Fruit fly (Drosophila melanogaster) whole organism, embryonic: ENCODE measurements around the gene crq.

Experiments used
- Asciz ChIP-seq: fragments of 200-800 bp; sonication (Bioruptor generic); optimal IDR thresholded peaks from 2 replicates; lab custom pipeline; 2017; ENCODE audit warnings: missing biosample characterization, mild to moderate bottlenecking, missing genetic modification characterization, missing genetic modification reagents
- CG10431 ChIP-seq: fragments of 200-800 bp; sonication (Bioruptor generic); optimal IDR thresholded peaks from 3 replicates; lab custom pipeline; 2018; ENCODE audit warnings: missing biosample characterization, mild to moderate bottlenecking, missing genetic modification characterization
- CG10565 ChIP-seq: fragments of 200-800 bp; sonication (Bioruptor generic); optimal IDR thresholded peaks from 3 replicates; lab custom pipeline; 2016; ENCODE audit warnings: missing biosample characterization, mild to moderate bottlenecking, missing genetic modification characterization
- CG14014 ChIP-seq: fragments of 200-800 bp; sonication (Bioruptor generic); IDR thresholded peaks from 2 replicates; pipeline ENCODE4 v1.3.6; 2022; ENCODE audit warnings: missing biosample characterization, missing genetic modification characterization
- CG14710 ChIP-seq: fragments of 200-800 bp; sonication (Bioruptor generic); optimal IDR thresholded peaks from 3 replicates; lab custom pipeline; 2019; ENCODE audit warnings: missing biosample characterization, mild to moderate bottlenecking, missing genetic modification characterization, moderate library complexity
- CG17912 ChIP-seq: fragments of 200-800 bp; sonication (Bioruptor generic); optimal IDR thresholded peaks from 2 replicates; lab custom pipeline; 2018; ENCODE audit warnings: missing biosample characterization, mild to moderate bottlenecking, missing genetic modification characterization
- CG34224 ChIP-seq: fragments of 200-800 bp; sonication (Bioruptor generic); IDR thresholded peaks from 3 replicates; pipeline ENCODE4 v1.3.6; 2022; ENCODE audit warnings: missing biosample characterization, missing genetic modification characterization; ENCODE audit not compliant: partially characterized antibody
- CG5953 ChIP-seq: fragments of 200-800 bp; sonication (Bioruptor generic); IDR thresholded peaks from 2 replicates; pipeline ENCODE4 v1.3.6; 2022; ENCODE audit warnings: missing biosample characterization, missing genetic modification characterization
- CG6689 ChIP-seq: fragments of 200-800 bp; sonication (Bioruptor generic); IDR thresholded peaks from 2 replicates; pipeline ENCODE4 v1.3.6; 2022; ENCODE audit warnings: missing biosample characterization, missing genetic modification characterization
- CG7271 ChIP-seq: fragments of 200-800 bp; sonication (Bioruptor generic); optimal IDR thresholded peaks from 2 replicates; lab custom pipeline; 2018; ENCODE audit warnings: missing biosample characterization, mild to moderate bottlenecking, missing genetic modification characterization, moderate library complexity
- CG7357 ChIP-seq: fragments of 200-800 bp; sonication (Bioruptor generic); IDR thresholded peaks from 3 replicates; pipeline ENCODE4 v1.3.6; 2022; ENCODE audit warnings: missing biosample characterization, missing genetic modification characterization
- CG8290 ChIP-seq, 3 experiments: fragments of 200-800 bp; sonication (Bioruptor generic); optimal IDR thresholded peaks; 2 replicates each; lab custom pipeline; 2016 to 2019; ENCODE audit warnings: missing biosample characterization in 3 of 3, missing genetic modification characterization in 3 of 3, mild to moderate bottlenecking in 2 of 3, moderate library complexity in 1 of 3
- CG8944 ChIP-seq: fragments of 200-800 bp; sonication (Bioruptor generic); optimal IDR thresholded peaks from 3 replicates; lab custom pipeline; 2016; ENCODE audit warnings: missing biosample characterization, missing genetic modification characterization
- Dip3 ChIP-seq: fragments of 200-800 bp; sonication (Bioruptor generic); optimal IDR thresholded peaks from 3 replicates; lab custom pipeline; 2016; ENCODE audit warnings: missing biosample characterization, missing genetic modification characterization
- Doc2 ChIP-seq: fragments of 200-800 bp; sonication (Bioruptor generic); IDR thresholded peaks from 2 replicates; pipeline ENCODE4 v1.3.6; 2022; ENCODE audit warnings: missing biosample characterization, missing genetic modification characterization
- Drgx ChIP-seq: fragments of 200-800 bp; sonication (Bioruptor generic); IDR thresholded peaks from 2 replicates; pipeline ENCODE4 v1.3.6; 2022; ENCODE audit warnings: missing biosample characterization, missing genetic modification characterization
- E2f1 ChIP-seq: fragments of 200-800 bp; sonication (Bioruptor generic); IDR thresholded peaks from 2 replicates; pipeline ENCODE4 v1.3.6; 2022; ENCODE audit warnings: missing biosample characterization, missing genetic modification characterization
- Eip74EF ChIP-seq, 2 experiments: fragments of 200-800 bp in 1 of 2; fragments of >200 bp in 1 of 2; sonication (Bioruptor generic) in 1 of 2; optimal IDR thresholded peaks; 2 replicates each; lab custom pipeline; 2017 to 2019; ENCODE audit warnings: missing biosample characterization in 2 of 2, missing genetic modification characterization in 2 of 2, mild to moderate bottlenecking in 1 of 2, moderate library complexity in 1 of 2
- HLH4C ChIP-seq: fragments of 200-800 bp; sonication (Bioruptor generic); IDR thresholded peaks from 3 replicates; pipeline ENCODE4 v1.3.6; 2022; ENCODE audit warnings: missing biosample characterization, missing genetic modification characterization; ENCODE audit not compliant: partially characterized antibody
- HLHmδ ChIP-seq: fragments of 200-800 bp; sonication (Bioruptor generic); optimal IDR thresholded peaks from 2 replicates; lab custom pipeline; 2018; ENCODE audit warnings: missing biosample characterization, mild to moderate bottlenecking, missing genetic modification characterization, moderate library complexity
- Neu2 ChIP-seq: fragments of 200-800 bp; sonication (Bioruptor generic); optimal IDR thresholded peaks from 3 replicates; lab custom pipeline; 2016; ENCODE audit warnings: missing biosample characterization, missing genetic modification characterization, borderline replicate concordance
- Poxn ChIP-seq: fragments of 200-800 bp; sonication (Bioruptor generic); IDR thresholded peaks from 2 replicates; pipeline ENCODE4 v1.3.6; 2022; ENCODE audit warnings: missing biosample characterization, missing genetic modification characterization
- Sry-β ChIP-seq: fragments of 200-800 bp; sonication (Bioruptor generic); optimal IDR thresholded peaks from 2 replicates; lab custom pipeline; 2018; ENCODE audit warnings: missing biosample characterization, mild to moderate bottlenecking, missing genetic modification characterization, moderate library complexity
- Ssrp ChIP-seq: fragments of 200-800 bp; sonication (Bioruptor generic); optimal IDR thresholded peaks from 2 replicates; lab custom pipeline; 2018; ENCODE audit warnings: missing biosample characterization, mild to moderate bottlenecking, missing genetic modification characterization, moderate library complexity
- Stat92E ChIP-seq, 3 experiments: fragments of >200 bp in 2 of 3; fragments of 200-800 bp in 1 of 3; sonication (Bioruptor generic) in 1 of 3; optimal IDR thresholded peaks; 2 replicates each; lab custom pipeline; 2017 to 2019; ENCODE audit warnings: missing biosample characterization in 3 of 3, missing genetic modification characterization in 3 of 3, mild to moderate bottlenecking in 1 of 3, moderate library complexity in 1 of 3
- Trl ChIP-seq, 3 experiments: fragments of >200 bp in 2 of 3; fragments of 200-800 bp in 1 of 3; sonication (Bioruptor generic) in 1 of 3; optimal IDR thresholded peaks; 2 replicates in 1 of 3; 3 replicates in 2 of 3; lab custom pipeline; 2016 to 2017; ENCODE audit warnings: missing biosample characterization in 1 of 3, missing genetic modification characterization in 1 of 3
- az2 ChIP-seq: fragments of 200-800 bp; sonication (Bioruptor generic); optimal IDR thresholded peaks from 3 replicates; lab custom pipeline; 2016; ENCODE audit warnings: missing biosample characterization, missing genetic modification characterization
- caup ChIP-seq: fragments of 200-800 bp; sonication (Bioruptor generic); optimal IDR thresholded peaks from 3 replicates; lab custom pipeline; 2017; ENCODE audit warnings: missing biosample characterization, mild to moderate bottlenecking, missing genetic modification characterization, moderate library complexity; ENCODE audit not compliant: severe bottlenecking
- ci ChIP-seq: fragments of 200-800 bp; sonication (Bioruptor generic); IDR thresholded peaks from 3 replicates; pipeline ENCODE4 v1.3.6; 2022; ENCODE audit warnings: missing biosample characterization, missing genetic modification characterization
- croc ChIP-seq: fragments of 200-800 bp; sonication (Bioruptor generic); conservative IDR thresholded peaks from 3 replicates; pipeline ENCODE4 v1.3.6; 2022; ENCODE audit warnings: missing biosample characterization, missing genetic modification characterization
- en ChIP-seq: fragments of 200-800 bp; sonication (Bioruptor generic); optimal IDR thresholded peaks from 2 replicates; lab custom pipeline; 2016; ENCODE audit warnings: missing biosample characterization, missing genetic modification characterization
- exex ChIP-seq: fragments of 200-800 bp; sonication (Bioruptor generic); optimal IDR thresholded peaks from 4 replicates; lab custom pipeline; 2018; ENCODE audit warnings: missing biosample characterization, mild to moderate bottlenecking, missing genetic modification characterization, moderate library complexity
- insv ChIP-seq, 2 experiments: fragments of 200-800 bp; sonication (Bioruptor generic); optimal IDR thresholded peaks; 3 replicates each; lab custom pipeline; 2016 to 2018; ENCODE audit warnings: missing biosample characterization in 2 of 2, missing genetic modification characterization in 2 of 2
- lmd ChIP-seq: fragments of 200-800 bp; sonication (Bioruptor generic); IDR thresholded peaks from 2 replicates; pipeline ENCODE4 v1.3.6; 2022; ENCODE audit warnings: missing biosample characterization, missing genetic modification characterization
- nerfin-1 ChIP-seq: fragments of 200-800 bp; sonication (Bioruptor generic); optimal IDR thresholded peaks from 3 replicates; lab custom pipeline; 2019; ENCODE audit warnings: missing biosample characterization, mild to moderate bottlenecking, missing genetic modification characterization, moderate library complexity
- onecut ChIP-seq: fragments of 200-800 bp; sonication (Bioruptor generic); IDR thresholded peaks from 2 replicates; pipeline ENCODE4 v1.3.6; 2022; ENCODE audit warnings: missing biosample characterization, missing genetic modification characterization
- org-1 ChIP-seq: fragments of 200-800 bp; sonication (Bioruptor generic); optimal IDR thresholded peaks from 2 replicates; lab custom pipeline; 2017; ENCODE audit warnings: missing biosample characterization, missing genetic modification characterization
- pan ChIP-seq, 4 experiments: fragments of >200 bp in 3 of 4; fragments of 200-800 bp in 1 of 4; sonication (Bioruptor generic) in 1 of 4; optimal IDR thresholded peaks in 3 of 4; IDR thresholded peaks in 1 of 4; 2 replicates each; pipeline versions ENCODE4 v1.3.6 to Lab custom; 2017 to 2022; ENCODE audit warnings: missing biosample characterization in 2 of 4, missing genetic modification characterization in 2 of 4, mixed read lengths in 1 of 4
- pita ChIP-seq: fragments of 200-800 bp; sonication (Bioruptor generic); optimal IDR thresholded peaks from 2 replicates; lab custom pipeline; 2017; ENCODE audit warnings: missing biosample characterization, mild to moderate bottlenecking, missing genetic modification characterization
- pzg ChIP-seq: fragments of 200-800 bp; sonication (Bioruptor generic); optimal IDR thresholded peaks from 3 replicates; lab custom pipeline; 2018; ENCODE audit warnings: missing biosample characterization, mild to moderate bottlenecking, missing genetic modification characterization, moderate library complexity
- scrt ChIP-seq: fragments of 200-800 bp; sonication (Bioruptor generic); optimal IDR thresholded peaks from 2 replicates; lab custom pipeline; 2018; ENCODE audit warnings: missing biosample characterization, mild to moderate bottlenecking, missing genetic modification characterization, moderate library complexity
- slp2 ChIP-seq: fragments of 200-800 bp; sonication (Bioruptor generic); optimal IDR thresholded peaks from 2 replicates; lab custom pipeline; 2016; ENCODE audit warnings: missing biosample characterization, missing genetic modification characterization
- stwl ChIP-seq: fragments of 200-800 bp; sonication (Bioruptor generic); optimal IDR thresholded peaks from 3 replicates; lab custom pipeline; 2018; ENCODE audit warnings: missing biosample characterization, mild to moderate bottlenecking, missing genetic modification characterization, moderate library complexity
- wdn ChIP-seq: fragments of 200-800 bp; sonication (Bioruptor generic); IDR thresholded peaks from 2 replicates; pipeline ENCODE4 v1.3.6; 2022; ENCODE audit warnings: missing biosample characterization, missing genetic modification characterization
- z ChIP-seq: fragments of 200-800 bp; sonication (Bioruptor generic); IDR thresholded peaks from 3 replicates; pipeline ENCODE4 v1.3.6; 2022; ENCODE audit warnings: missing biosample characterization, missing genetic modification characterization
- zen ChIP-seq: fragments of 200-800 bp; sonication (Bioruptor generic); optimal IDR thresholded peaks from 3 replicates; lab custom pipeline; 2018; ENCODE audit warnings: missing biosample characterization, mild to moderate bottlenecking, missing genetic modification characterization, moderate library complexity
- zfh2 ChIP-seq: fragments of 200-800 bp; sonication (Bioruptor generic); optimal IDR thresholded peaks from 2 replicates; lab custom pipeline; 2016; ENCODE audit warnings: missing biosample characterization, missing genetic modification characterization

The crq gene

dm6 chr2L:487719-488547 is 35.1 kb upstream of the crq start (continued):
- peak; percentile 1 for TF ChIP-seq en (GFP tag; lab: Kevin White, UChicago)
- TF ChIP-seq pan (optimal IDR thresholded peaks at IDR 0.05; lab: Kevin White, UChicago), result no peak
- no peak for TF ChIP-seq pan (GFP tag; optimal IDR thresholded peaks at IDR 0.05 in 1 of 2, IDR thresholded peaks at IDR 0.05 in 1 of 2)
- no peak for TF ChIP-seq org-1 (GFP tag; lab: Kevin White, UChicago)
- no peak for TF ChIP-seq zen (tag; lab: Kevin White, UChicago)
- TF ChIP-seq zfh2 (GFP tag; lab: Kevin White, UChicago), result no peak
- no peak for TF ChIP-seq CG10431
- TF ChIP-seq HLHmδ (GFP tag; lab: Kevin White, UChicago), result no peak
- no peak for TF ChIP-seq insv (GFP tag; optimal IDR thresholded peaks at IDR 0.05; lab: Kevin White, UChicago)
- no peak for TF ChIP-seq CG5953 (GFP tag; lab: Robert Waterston, UW)
- TF ChIP-seq HLH4C (GFP tag; lab: Robert Waterston, UW), result no peak
- no peak for TF ChIP-seq Ssrp
- peak; percentile 28 to 55 for TF ChIP-seq Trl (optimal IDR thresholded peaks at IDR 0.05; lab: Kevin White, UChicago)
- TF ChIP-seq Trl (GFP tag; optimal IDR thresholded peaks at IDR 0.05; lab: Kevin White, UChicago), result no peak
- no peak for TF ChIP-seq CG7357
- no peak for TF ChIP-seq Poxn (GFP tag; lab: Robert Waterston, UW)
- no peak for TF ChIP-seq stwl (tag; lab: Kevin White, UChicago)
- peak; percentile 6 for TF ChIP-seq CG14710 (tag; lab: Kevin White, UChicago)
- TF ChIP-seq CG8944 (GFP tag; lab: Kevin White, UChicago), result no peak
- TF ChIP-seq CG14014 (GFP tag; lab: Robert Waterston, UW), result no peak
- TF ChIP-seq CG6689 (GFP tag; lab: Robert Waterston, UW), result 0 out of 2 replicates have a peak, but pooled peaks have one; percentile 6
- no peak for TF ChIP-seq Dip3 (GFP tag; lab: Kevin White, UChicago)
- peak; percentile 9 for TF ChIP-seq slp2 (GFP tag; lab: Kevin White, UChicago)
- no peak for TF ChIP-seq z (GFP tag; lab: Robert Waterston, UW)
- no peak for TF ChIP-seq ci (GFP tag; lab: Robert Waterston, UW)
- peak; percentile 32 for TF ChIP-seq Asciz (GFP tag; lab: Kevin White, UChicago)
- TF ChIP-seq CG8290 (GFP tag; optimal IDR thresholded peaks at IDR 0.05; lab: Kevin White, UChicago), result no peak
- TF ChIP-seq CG8290 (tag; optimal IDR thresholded peaks at IDR 0.05; lab: Kevin White, UChicago), result no peak
- no peak for TF ChIP-seq Neu2
- TF ChIP-seq exex (tag; lab: Kevin White, UChicago), result no peak
- peak; percentile 45; the same call in 1 of the 2 replicates for TF ChIP-seq lmd (GFP tag; lab: Robert Waterston, UW)
- no peak for TF ChIP-seq CG34224
- no peak for TF ChIP-seq E2f1 (GFP tag; lab: Robert Waterston, UW)
- no peak for TF ChIP-seq wdn (GFP tag; lab: Robert Waterston, UW)
- no peak for TF ChIP-seq Eip74EF (GFP tag; optimal IDR thresholded peaks at IDR 0.05; lab: Kevin White, UChicago)
- no peak for TF ChIP-seq croc (GFP tag; lab: Robert Waterston, UW)
- no peak for TF ChIP-seq CG17912 (GFP tag; lab: Kevin White, UChicago)
- no peak for TF ChIP-seq caup (GFP tag; lab: Kevin White, UChicago)
- TF ChIP-seq Doc2 (GFP tag; lab: Robert Waterston, UW), result no peak
- TF ChIP-seq pita (GFP tag; lab: Kevin White, UChicago), result no peak
- no peak for TF ChIP-seq Sry-β (GFP tag; lab: Kevin White, UChicago)
- no peak for TF ChIP-seq nerfin-1 (tag; lab: Kevin White, UChicago)
- no peak for TF ChIP-seq scrt (GFP tag; lab: Kevin White, UChicago)
- TF ChIP-seq pzg (GFP tag; lab: Kevin White, UChicago), result no peak
- TF ChIP-seq CG7271 (tag; lab: Kevin White, UChicago), result no peak
- TF ChIP-seq onecut, result 0 out of 2 replicates have a peak, but pooled peaks have one; percentile 3
- TF ChIP-seq Stat92E (GFP tag; optimal IDR thresholded peaks at IDR 0.05; lab: Kevin White, UChicago), result no peak
- TF ChIP-seq az2 (GFP tag; lab: Kevin White, UChicago), result peak; percentile 27
- no peak for TF ChIP-seq CG10565 (GFP tag; lab: Kevin White, UChicago)
- TF ChIP-seq Drgx (GFP tag; lab: Robert Waterston, UW), result peak; percentile 50; the same call in 1 of the 2 replicates
